Worm (Caenorhabditis elegans) whole organism, L4 larva: Measurements from ENCODE around the gene Y34F4.3.
A peak's percentile ranks its signal among the peaks of the same experiment; 100 is the strongest.

Experiments
- F44E2.7 ChIP-seq: fragments of 200-800 bp; sonication (Bioruptor generic); IDR thresholded peaks from 2 replicates; pipeline ENCODE4 v2.1.2; 2022; ENCODE audit warnings: missing genetic modification characterization, missing compliant biosample characterization
- Y48G9A.11 ChIP-seq: fragments of 200-800 bp; sonication (Bioruptor generic); IDR thresholded peaks from 2 replicates; pipeline ENCODE4 v1.3.6; 2022; ENCODE audit warnings: missing genetic modification reagents, missing genetic modification characterization, missing compliant biosample characterization
- aha-1 ChIP-seq: fragments of 150-350 bp; peaks from one replicate; lab custom pipeline; 2014; ENCODE audit warnings: missing biosample characterization, missing genetic modification characterization
- arid-1 ChIP-seq: fragments of 200-800 bp; sonication (Bioruptor generic); conservative IDR thresholded peaks from 2 replicates; pipeline ENCODE4 v1.3.6; 2022; ENCODE audit warnings: missing genetic modification reagents, missing genetic modification characterization, missing compliant biosample characterization
- ceh-32 ChIP-seq: sonication (generic microtip); optimal IDR thresholded peaks from 2 replicates; lab custom pipeline; 2016; ENCODE audit warnings: mild to moderate bottlenecking, missing genetic modification characterization, missing compliant biosample characterization; ENCODE audit not compliant: poor library complexity
- ceh-62 ChIP-seq: sonication (generic microtip); optimal IDR thresholded peaks from 2 replicates; lab custom pipeline; 2017; ENCODE audit warnings: missing biosample characterization, missing genetic modification characterization
- ces-1 ChIP-seq: fragments of 150-350 bp; sonication (generic microtip); optimal IDR thresholded peaks from 4 replicates; lab custom pipeline; 2014; ENCODE audit warnings: missing biosample characterization, missing genetic modification reagents, missing genetic modification characterization
- ctbp-1 ChIP-seq: fragments of 200-800 bp; sonication (Bioruptor generic); IDR thresholded peaks from 2 replicates; pipeline ENCODE4 v1.3.6; 2022; ENCODE audit warnings: missing genetic modification reagents, missing genetic modification characterization, missing compliant biosample characterization
- daf-16 ChIP-seq, 3 experiments: sonication (generic microtip); optimal IDR thresholded peaks; 2 replicates each; lab custom pipeline; 2016 to 2017; ENCODE audit warnings: missing genetic modification characterization in 3 of 3, missing genetic modification reagents in 3 of 3, mild to moderate bottlenecking in 2 of 3, missing compliant biosample characterization in 2 of 3, missing biosample characterization in 1 of 3, moderate library complexity in 1 of 3
- dpl-1 ChIP-seq: fragments of 150-350 bp; optimal IDR thresholded peaks from 2 replicates; lab custom pipeline; 2014; ENCODE audit warnings: missing biosample characterization, missing genetic modification reagents, missing genetic modification characterization
- dve-1 ChIP-seq: sonication (generic microtip); optimal IDR thresholded peaks from 2 replicates; lab custom pipeline; 2017; ENCODE audit warnings: antibody characterized with exemption, mild to moderate bottlenecking, missing genetic modification characterization, missing compliant biosample characterization; ENCODE audit not compliant: insufficient read depth
- fkh-10 ChIP-seq: fragments of 150-350 bp; optimal IDR thresholded peaks from 2 replicates; lab custom pipeline; 2014; ENCODE audit warnings: missing biosample characterization, missing genetic modification reagents, missing genetic modification characterization
- gei-8 ChIP-seq: fragments of 200-800 bp; sonication (Bioruptor generic); optimal IDR thresholded peaks from 2 replicates; lab custom pipeline; 2018; ENCODE audit warnings: mild to moderate bottlenecking, missing genetic modification characterization, missing compliant biosample characterization
- hlh-11 ChIP-seq: fragments of 200-800 bp; sonication (Bioruptor generic); optimal IDR thresholded peaks from 2 replicates; lab custom pipeline; 2018; ENCODE audit warnings: mild to moderate bottlenecking, missing genetic modification characterization, missing compliant biosample characterization
- hlh-30 ChIP-seq: sonication (generic microtip); optimal IDR thresholded peaks from 2 replicates; lab custom pipeline; 2017; ENCODE audit warnings: antibody characterized with exemption, mild to moderate bottlenecking, missing genetic modification characterization, missing compliant biosample characterization; ENCODE audit not compliant: insufficient read depth
- lin-1 ChIP-seq: fragments of 200-800 bp; sonication (Bioruptor generic); IDR thresholded peaks from 2 replicates; pipeline ENCODE4 v1.3.6; 2022; ENCODE audit warnings: missing genetic modification reagents, missing genetic modification characterization, missing compliant biosample characterization
- lin-13 ChIP-seq: fragments of 150-350 bp; optimal IDR thresholded peaks from 2 replicates; lab custom pipeline; 2014; ENCODE audit warnings: missing biosample characterization, missing genetic modification reagents, missing genetic modification characterization
- lin-38 ChIP-seq: fragments of 200-800 bp; sonication (Bioruptor generic); IDR thresholded peaks from 2 replicates; pipeline ENCODE4 v1.3.6; 2022; ENCODE audit warnings: missing genetic modification reagents, missing genetic modification characterization, missing compliant biosample characterization
- madf-5 ChIP-seq, 2 experiments: fragments of 200-800 bp; sonication (Bioruptor generic); IDR thresholded peaks; 2 replicates each; pipeline ENCODE4 v1.3.6; 2022; ENCODE audit warnings: missing compliant biosample characterization in 2 of 2, missing genetic modification characterization in 2 of 2
- mep-1 ChIP-seq: fragments of 150-350 bp; sonication (generic microtip); optimal IDR thresholded peaks from 3 replicates; lab custom pipeline; 2014; ENCODE audit warnings: missing biosample characterization, missing genetic modification characterization
- mes-2 ChIP-seq: sonication (generic microtip); optimal IDR thresholded peaks from 2 replicates; lab custom pipeline; 2016; ENCODE audit warnings: missing genotype, mild to moderate bottlenecking, missing genetic modification characterization, missing compliant biosample characterization; ENCODE audit not compliant: poor library complexity, severe bottlenecking
- mxl-3 ChIP-seq: fragments of 200-800 bp; sonication (Bioruptor generic); optimal IDR thresholded peaks from 2 replicates; lab custom pipeline; 2018; ENCODE audit warnings: mild to moderate bottlenecking, missing genetic modification characterization, missing compliant biosample characterization
- nhr-102 ChIP-seq: sonication (generic microtip); optimal IDR thresholded peaks from 2 replicates; lab custom pipeline; 2016; ENCODE audit warnings: mild to moderate bottlenecking, missing genetic modification characterization, moderate library complexity, missing compliant biosample characterization
- nhr-111 ChIP-seq: fragments of 200-800 bp; sonication (Bioruptor generic); optimal IDR thresholded peaks from 2 replicates; lab custom pipeline; 2018; ENCODE audit warnings: mild to moderate bottlenecking, missing genetic modification characterization, missing compliant biosample characterization
- nhr-41 ChIP-seq: fragments of 200-800 bp; sonication (Bioruptor generic); IDR thresholded peaks from 2 replicates; pipeline ENCODE4 v1.3.6; 2022; ENCODE audit warnings: missing genetic modification reagents, missing genetic modification characterization, missing compliant biosample characterization
- nhr-42 ChIP-seq: fragments of 200-800 bp; sonication (Bioruptor generic); IDR thresholded peaks from 2 replicates; pipeline ENCODE4 v1.3.6; 2022; ENCODE audit warnings: missing genetic modification characterization, missing compliant biosample characterization
- nhr-48 ChIP-seq: sonication (generic microtip); optimal IDR thresholded peaks from 2 replicates; lab custom pipeline; 2016; ENCODE audit warnings: mild to moderate bottlenecking, missing genetic modification characterization, missing compliant biosample characterization
- nhr-77 ChIP-seq: fragments of 150-350 bp; optimal IDR thresholded peaks from 2 replicates; lab custom pipeline; 2014; ENCODE audit warnings: missing biosample characterization, missing genetic modification characterization
- php-3 ChIP-seq: fragments of 200-800 bp; sonication (Bioruptor generic); IDR thresholded peaks from 2 replicates; pipeline ENCODE4 v1.3.6; 2022; ENCODE audit warnings: missing genetic modification reagents, missing genetic modification characterization, missing compliant biosample characterization
- pqm-1 ChIP-seq: sonication (generic microtip); optimal IDR thresholded peaks from 2 replicates; lab custom pipeline; 2017; ENCODE audit warnings: missing biosample characterization, missing genetic modification characterization
- set-16 ChIP-seq: fragments of 200-800 bp; sonication (Bioruptor generic); IDR thresholded peaks from 2 replicates; pipeline ENCODE4 v1.3.6; 2022; ENCODE audit warnings: missing genetic modification reagents, missing genetic modification characterization, missing compliant biosample characterization
- snpc-4 ChIP-seq: fragments of 150-350 bp; optimal IDR thresholded peaks from 2 replicates; lab custom pipeline; 2014; ENCODE audit warnings: missing biosample characterization, missing genetic modification characterization
- spr-1 ChIP-seq: sonication (generic microtip); optimal IDR thresholded peaks from 2 replicates; lab custom pipeline; 2016; ENCODE audit warnings: mild to moderate bottlenecking, missing genetic modification characterization, missing compliant biosample characterization
- unc-130 ChIP-seq: sonication (generic microtip); optimal IDR thresholded peaks from 2 replicates; lab custom pipeline; 2016; ENCODE audit warnings: missing genetic modification reagents, missing genetic modification characterization, missing compliant biosample characterization
- unc-39 ChIP-seq: sonication (generic microtip); optimal IDR thresholded peaks from 2 replicates; lab custom pipeline; 2017; ENCODE audit warnings: missing biosample characterization, missing genetic modification characterization
- unc-62 ChIP-seq, 3 experiments: fragments of 150-350 bp in 1 of 3; sonication (generic microtip); optimal IDR thresholded peaks in 2 of 3; peaks in 1 of 3; 1 replicate in 1 of 3; 2 replicates in 2 of 3; lab custom pipeline; 2014 to 2017; ENCODE audit warnings: missing biosample characterization in 3 of 3, missing genetic modification characterization in 3 of 3, missing genetic modification reagents in 3 of 3, missing genotype in 1 of 3
- vab-7 ChIP-seq: fragments of 200-800 bp; sonication (Bioruptor generic); IDR thresholded peaks from 2 replicates; pipeline ENCODE4 v1.3.6; 2022; ENCODE audit warnings: missing genetic modification reagents, missing genetic modification characterization, missing compliant biosample characterization
- zag-1 ChIP-seq: fragments of 150-350 bp; optimal IDR thresholded peaks from 2 replicates; lab custom pipeline; 2014; ENCODE audit warnings: missing biosample characterization, missing genetic modification characterization

Y34F4.3 gene

DNA sequence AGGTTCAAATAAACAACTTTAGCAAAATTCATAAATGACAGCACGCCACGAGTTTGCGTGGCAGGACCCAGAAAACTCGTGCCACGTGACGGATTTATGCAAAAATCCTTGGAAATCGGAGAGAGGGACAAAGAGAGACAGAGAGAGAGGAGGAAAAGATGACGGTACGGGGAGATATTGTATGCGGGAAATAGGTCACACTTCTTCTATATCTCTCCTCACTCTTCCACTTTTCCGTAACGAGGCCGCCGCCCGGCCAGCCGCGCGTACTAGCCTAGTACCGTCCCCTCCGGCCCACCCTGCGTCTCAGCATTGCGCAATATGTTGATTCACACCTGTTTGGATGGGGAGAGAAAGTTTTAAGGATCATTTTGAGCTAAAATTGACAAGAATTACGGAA, 38.1 kb upstream of the Y34F4.3 start:
- TF ChIP-seq aha-1 (tag; lab: Kevin White, UChicago) (peak; percentile 28), set-16 (GFP tag; lab: Robert Waterston, UW) (peak; percentile 32; the same call in 1 of the 2 replicates), nhr-102 (no peak), Y48G9A.11 (GFP tag; lab: Robert Waterston, UW) (no peak), gei-8 (GFP tag; lab: Kevin White, UChicago) (no peak), unc-130 (GFP tag; lab: Kevin White, UChicago) (no peak), zag-1 (tag; lab: Kevin White, UChicago) (no peak), ceh-62 (tag; lab: Kevin White, UChicago) (no peak), ces-1 (GFP tag; lab: Kevin White, UChicago) (no peak), arid-1 (GFP tag; lab: Robert Waterston, UW) (no peak)

DNA sequence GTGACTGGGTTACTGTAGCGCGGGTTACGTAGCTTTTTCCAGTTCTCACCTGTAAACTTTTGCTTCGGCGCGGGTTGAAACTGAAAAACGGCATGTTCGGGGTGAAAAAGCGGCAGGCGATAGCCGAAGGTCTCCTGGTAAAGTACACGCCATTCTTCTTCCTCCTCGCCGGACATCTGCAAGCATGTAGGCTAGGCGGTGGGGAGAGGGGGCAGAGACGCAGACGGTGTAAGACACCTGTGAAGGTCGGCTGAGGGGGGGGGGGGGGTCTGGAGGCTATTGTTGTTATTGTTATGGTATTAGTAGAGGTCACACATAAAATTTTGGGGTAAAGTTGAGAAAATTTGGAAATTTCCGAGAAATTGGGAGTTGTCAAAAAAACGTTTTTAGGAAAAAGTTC, 37.1 kb upstream of the Y34F4.3 start, which contains the start of gene fbxo-11.2:
Gene fbxo-11.2 (minus strand): TSS at position 176 of the 400 bp plus-strand sequence.
- TF ChIP-seq pqm-1 (tag; lab: Kevin White, UChicago) (no peak), set-16 (GFP tag; lab: Robert Waterston, UW) (peak; percentile 81), mxl-3 (peak; percentile 67), hlh-11 (peak; percentile 24), snpc-4 (tag; lab: Kevin White, UChicago) (no peak), lin-38 (GFP tag; lab: Robert Waterston, UW) (0 out of 2 replicates have a peak, but pooled peaks have one; percentile 18), hlh-30 (peak; percentile 9)

DNA sequence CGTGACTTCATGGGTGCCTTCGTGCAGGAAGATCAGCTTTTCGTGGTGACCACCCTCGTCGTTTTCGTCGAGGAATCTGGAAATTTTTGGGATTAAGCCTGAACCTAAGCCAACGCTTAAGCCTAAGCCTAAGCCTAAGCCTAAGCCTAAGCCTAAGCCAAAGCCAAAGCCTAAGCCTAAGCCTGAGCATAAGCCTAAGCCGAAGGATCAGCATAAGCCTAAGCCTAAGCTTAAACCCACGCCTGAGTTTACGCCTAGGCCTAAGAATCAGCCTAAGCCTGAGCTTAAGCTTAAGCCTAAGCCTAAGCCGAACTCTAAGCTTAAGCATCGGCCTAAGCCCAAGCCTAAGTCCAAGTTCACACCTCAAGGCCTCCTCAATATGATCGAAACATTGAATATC, 36.3 kb upstream of the Y34F4.3 start:
- TF ChIP-seq vab-7 (GFP tag; lab: Robert Waterston, UW), result no peak
- TF ChIP-seq php-3 (GFP tag; lab: Robert Waterston, UW), result 0 out of 2 replicates have a peak, but pooled peaks have one; percentile 5

DNA sequence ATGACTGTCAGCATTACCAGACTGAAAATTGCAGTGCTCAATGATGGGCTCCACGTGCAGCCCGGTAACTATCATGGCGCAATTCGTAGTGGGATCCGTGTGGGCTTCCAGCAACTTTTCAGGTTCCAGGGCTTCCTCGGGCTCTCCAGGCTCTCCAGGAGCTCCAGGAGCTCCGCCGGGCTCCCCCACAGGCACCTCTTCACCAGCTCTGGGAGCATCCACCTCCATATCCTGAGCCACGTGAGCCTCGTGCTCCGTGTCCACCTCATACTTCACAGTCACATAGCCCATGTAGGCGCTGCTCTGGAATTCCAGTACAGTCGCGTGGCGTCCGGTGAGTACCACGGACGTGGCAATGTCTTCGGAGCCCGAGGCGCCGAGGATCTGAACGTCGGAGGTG, 35.9 kb upstream of the Y34F4.3 start:
- 0 out of 4 replicates have a peak, but pooled peaks of 1 of the 2 experiments have one; percentile 27 for TF ChIP-seq madf-5 (GFP tag; IDR thresholded peaks at IDR 0.05; lab: Robert Waterston, UW)
- no peak for TF ChIP-seq nhr-42
- TF ChIP-seq set-16 (GFP tag; lab: Robert Waterston, UW), result peak; percentile 94
- TF ChIP-seq dve-1 (tag; lab: Kevin White, UChicago), result no peak
- TF ChIP-seq ctbp-1 (GFP tag; lab: Robert Waterston, UW), result 0 out of 2 replicates have a peak, but pooled peaks have one; percentile 17
- TF ChIP-seq nhr-48 (tag; lab: Kevin White, UChicago), result no peak

DNA sequence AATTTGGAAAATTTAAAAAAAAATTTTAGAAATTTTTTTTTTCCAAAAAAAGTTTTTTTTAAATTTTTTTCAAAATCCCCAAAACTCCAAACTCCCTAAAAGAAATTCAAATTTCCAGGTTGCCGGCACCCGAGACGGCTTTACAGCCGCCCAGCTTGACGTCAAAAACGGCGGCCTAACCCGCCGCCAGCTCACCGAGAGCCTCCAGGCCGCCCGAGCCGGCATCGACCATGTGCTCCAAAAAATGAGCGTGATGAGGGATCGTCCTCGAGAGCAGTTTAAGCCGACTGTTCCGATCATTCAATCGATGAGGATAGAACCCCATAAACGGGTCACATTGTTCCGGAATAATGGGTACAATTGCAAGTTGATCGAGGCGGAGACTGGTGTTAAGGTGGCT, 27.8 kb upstream of the Y34F4.3 start:
- TF ChIP-seq spr-1 (tag; lab: Kevin White, UChicago) (no peak), set-16 (GFP tag; lab: Robert Waterston, UW) (peak; percentile 85)

DNA sequence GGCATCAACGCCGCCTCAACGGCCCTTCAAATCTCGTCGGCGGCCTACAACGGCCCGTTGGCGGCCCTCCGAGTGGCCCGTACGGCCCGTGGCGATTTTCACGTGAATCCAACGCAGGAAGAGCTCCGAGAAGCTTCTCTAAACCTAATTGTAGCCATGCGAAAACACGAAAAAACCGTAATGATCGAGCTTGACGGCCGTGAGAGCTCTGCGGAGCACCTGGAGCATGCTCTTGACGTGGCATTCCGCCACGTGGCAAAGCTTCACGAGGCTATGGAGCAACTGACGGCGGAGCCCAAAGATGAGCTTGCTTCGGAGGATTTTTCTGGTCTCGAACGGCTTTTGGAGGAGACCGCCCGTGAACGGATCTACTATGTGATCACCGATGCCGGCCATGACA, 24.1 kb upstream of the Y34F4.3 start:
- peak; percentile 70 for TF ChIP-seq set-16 (GFP tag; lab: Robert Waterston, UW)
- no peak for TF ChIP-seq nhr-111 (GFP tag; lab: Kevin White, UChicago)
- TF ChIP-seq nhr-42, result no peak
- TF ChIP-seq unc-62 (GFP tag; optimal IDR thresholded peaks at IDR 0.05 in 1 of 2; lab: Kevin White, UChicago), result no peak
- TF ChIP-seq unc-62 (tag; optimal IDR thresholded peaks at IDR 0.05; lab: Kevin White, UChicago), result no peak

DNA sequence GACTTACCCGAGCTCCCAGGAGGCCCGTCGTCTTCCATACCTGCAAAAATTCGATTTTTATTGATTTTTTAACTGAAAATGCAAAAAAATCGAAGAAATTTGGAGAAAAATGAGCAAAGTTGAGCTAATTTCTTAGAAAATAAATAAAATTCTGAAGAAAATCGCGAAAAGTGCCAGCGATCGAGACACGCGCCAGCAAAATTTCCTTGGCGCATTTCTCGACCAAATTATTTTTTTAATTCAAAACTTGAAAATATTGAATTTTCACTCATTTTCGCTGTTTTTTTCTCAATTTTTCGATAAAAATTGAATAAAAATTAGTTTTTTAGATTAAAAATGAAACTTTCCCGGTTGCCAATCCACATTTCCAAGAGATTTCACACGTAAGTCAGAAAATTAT, 21.2 kb upstream of the Y34F4.3 start, which contains the start of the genes chin-1 and BE0003N10.1:
Gene chin-1 (minus strand): TSS at position 40 of the 400 bp plus-strand sequence.
Gene BE0003N10.1 (plus strand): TSS at position 320 of the 400 bp plus-strand sequence.
- TF ChIP-seq dpl-1 (GFP tag; lab: Kevin White, UChicago), result peak; percentile 64
- TF ChIP-seq ceh-62 (tag; lab: Kevin White, UChicago), result no peak
- peak; percentile 63 for TF ChIP-seq mes-2
- no peak for TF ChIP-seq unc-39
- TF ChIP-seq lin-13 (GFP tag; lab: Kevin White, UChicago), result peak; percentile 27
- TF ChIP-seq dve-1 (tag; lab: Kevin White, UChicago), result peak; percentile 37
- peak; percentile 5 for TF ChIP-seq fkh-10 (GFP tag; lab: Kevin White, UChicago)
- TF ChIP-seq ceh-32, result no peak
- no peak for TF ChIP-seq aha-1 (tag; lab: Kevin White, UChicago)
- no peak for TF ChIP-seq nhr-77 (tag; lab: Kevin White, UChicago)
- TF ChIP-seq nhr-41 (GFP tag; lab: Robert Waterston, UW), result no peak
- peak; percentile 3 for TF ChIP-seq mep-1 (tag; lab: Kevin White, UChicago)
- no peak for TF ChIP-seq hlh-30
- no peak for TF ChIP-seq lin-1 (GFP tag; lab: Robert Waterston, UW)
- no peak for TF ChIP-seq daf-16 (GFP tag; optimal IDR thresholded peaks at IDR 0.05; lab: Kevin White, UChicago)
- TF ChIP-seq daf-16 (tag; optimal IDR thresholded peaks at IDR 0.05; lab: Kevin White, UChicago), result peak; percentile 36
- TF ChIP-seq F44E2.7, result no peak
